Comparison of ENCODE assay signal across 8 worm cellular contexts in the genomic region with DNA sequence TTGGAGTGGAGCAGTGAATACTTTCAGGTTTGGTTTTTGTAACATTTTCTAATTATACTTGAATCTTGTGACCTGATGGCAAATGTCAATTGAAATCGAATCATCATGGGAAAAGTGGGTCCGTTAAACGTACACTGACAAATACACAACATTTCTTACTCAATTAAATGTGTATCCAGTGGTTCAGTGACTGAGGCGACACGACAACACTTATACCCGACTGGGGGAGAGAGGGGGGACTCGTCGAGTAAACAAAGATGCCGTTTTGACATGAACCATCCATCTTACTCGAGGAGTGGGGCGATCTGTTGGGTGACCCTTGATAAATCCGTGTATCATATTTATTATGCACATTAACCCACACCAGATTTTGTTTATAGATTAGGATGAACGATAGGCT.
A peak's percentile ranks its signal among the peaks of the same experiment; 100 is the strongest.
TF ChIP-seq lines count a peak whose summit lies in the region.

No protein-coding gene starts in this region.

TF ChIP-seq in whole organism, L1 larva, 84 proteins besides CTCF, POLR2A, EP300 and RAD21:
- no peak for TF ChIP-seq unc-62 (GFP tag; optimal IDR thresholded peaks at IDR 0.05; lab: Kevin White, UChicago)
- peak; percentile 25 for TF ChIP-seq nhr-71 (tag; optimal IDR thresholded peaks at IDR 0.05; lab: Kevin White, UChicago)
- peak in 1 of 2 experiments; percentile 37 for TF ChIP-seq ztf-11 (tag; optimal IDR thresholded peaks at IDR 0.05; lab: Kevin White, UChicago)
- no peak for TF ChIP-seq unc-98 (GFP tag; IDR thresholded peaks at IDR 0.05; lab: Robert Waterston, UW)
- no peak for TF ChIP-seq lir-3 (tag; optimal IDR thresholded peaks at IDR 0.05; lab: Kevin White, UChicago; ENCODE audit: poor library complexity)
- no peak for TF ChIP-seq efl-1 (optimal IDR thresholded peaks at IDR 0.05; lab: Kevin White, UChicago)
- TF ChIP-seq efl-1 (GFP tag; optimal IDR thresholded peaks at IDR 0.05 in 1 of 2; lab: Kevin White, UChicago), result peak in 1 of 2 experiments; percentile 39
- peak; percentile 46 for TF ChIP-seq dsc-1 (tag; optimal IDR thresholded peaks at IDR 0.05; lab: Kevin White, UChicago)
- TF ChIP-seq vab-15 (tag; optimal IDR thresholded peaks at IDR 0.05; lab: Kevin White, UChicago), result peak; percentile 10
- peak; percentile 33 for TF ChIP-seq lin-14 (GFP tag; optimal IDR thresholded peaks at IDR 0.05; lab: Kevin White, UChicago)
TF ChIP-seq in whole organism, L1 larva: peak in this region for 6.

TF ChIP-seq in whole organism, L2 larva, 48 proteins besides CTCF, POLR2A, EP300 and RAD21:
- TF ChIP-seq sem-4 (tag; optimal IDR thresholded peaks at IDR 0.05; lab: Kevin White, UChicago) (no peak), lsy-2 (tag; optimal IDR thresholded peaks at IDR 0.05; lab: Kevin White, UChicago) (peak in 1 of 2 experiments; percentile 18), blmp-1 (tag; optimal IDR thresholded peaks at IDR 0.05; lab: Kevin White, UChicago; ENCODE audit: insufficient read depth) (no peak), zag-1 (tag; optimal IDR thresholded peaks at IDR 0.05; lab: Kevin White, UChicago) (no peak), dmd-4 (tag; optimal IDR thresholded peaks at IDR 0.05; lab: Kevin White, UChicago) (no peak), mab-5 (tag; optimal IDR thresholded peaks at IDR 0.05; lab: Kevin White, UChicago) (peak; percentile 23), nhr-129 (tag; optimal IDR thresholded peaks at IDR 0.05; lab: Kevin White, UChicago) (peak; percentile 36), elt-3 (tag; optimal IDR thresholded peaks at IDR 0.05; lab: Kevin White, UChicago) (no peak), unc-55 (GFP tag; optimal IDR thresholded peaks at IDR 0.05; lab: Kevin White, UChicago) (no peak)

TF ChIP-seq in whole organism, L3 larva, 47 proteins besides CTCF, POLR2A, EP300 and RAD21:
- TF ChIP-seq lin-39 (tag; optimal IDR thresholded peaks at IDR 0.05; lab: Kevin White, UChicago) (peak; percentile 81), eor-1 (tag; optimal IDR thresholded peaks at IDR 0.05; lab: Kevin White, UChicago) (no peak), ama-1 (optimal IDR thresholded peaks at IDR 0.05; lab: Kevin White, UChicago) (no peak), nhr-28 (tag; optimal IDR thresholded peaks at IDR 0.05; lab: Kevin White, UChicago) (no peak), sea-2 (GFP tag; optimal IDR thresholded peaks at IDR 0.05; lab: Kevin White, UChicago) (no peak), egl-5 (tag; optimal IDR thresholded peaks at IDR 0.05; lab: Kevin White, UChicago) (peak; percentile 90), aly-2 (tag; optimal IDR thresholded peaks at IDR 0.05; lab: Kevin White, UChicago) (no peak), nhr-43 (tag; optimal IDR thresholded peaks at IDR 0.05; lab: Kevin White, UChicago; ENCODE audit: poor library complexity, severe bottlenecking) (no peak), egl-27 (tag; optimal IDR thresholded peaks at IDR 0.05; lab: Kevin White, UChicago) (no peak)

TF ChIP-seq in whole organism, L4 larva, 104 proteins besides CTCF, POLR2A, EP300 and RAD21:
- TF ChIP-seq unc-39 (tag; optimal IDR thresholded peaks at IDR 0.05; lab: Kevin White, UChicago), result no peak
- TF ChIP-seq daf-16 (GFP tag; optimal IDR thresholded peaks at IDR 0.05; lab: Kevin White, UChicago), result peak in 1 of 2 experiments; percentile 87
- no peak for TF ChIP-seq daf-16 (tag; optimal IDR thresholded peaks at IDR 0.05; lab: Kevin White, UChicago)
- 0 out of 2 replicates have a peak, but pooled peaks have one; percentile 13 for TF ChIP-seq hmg-1.1 (GFP tag; IDR thresholded peaks at IDR 0.05; lab: Robert Waterston, UW)

TF ChIP-seq in whole organism, early embryonic, 17 proteins besides CTCF, POLR2A, EP300 and RAD21:
- no peak for TF ChIP-seq B0310.2 (tag; optimal IDR thresholded peaks at IDR 0.05; lab: Kevin White, UChicago)
- TF ChIP-seq hmg-4 (GFP tag; optimal IDR thresholded peaks at IDR 0.05; lab: Kevin White, UChicago), result peak; percentile 29
- no peak for TF ChIP-seq scrt-1 (GFP tag; IDR thresholded peaks at IDR 0.05; lab: Robert Waterston, UW)

TF ChIP-seq in whole organism, late embryonic, 69 proteins besides CTCF, POLR2A, EP300 and RAD21:
- peak; percentile 54 for TF ChIP-seq unc-42 (tag; optimal IDR thresholded peaks at IDR 0.05; lab: Kevin White, UChicago)
- TF ChIP-seq tbx-2 (tag; optimal IDR thresholded peaks at IDR 0.05; lab: Kevin White, UChicago), result peak; percentile 29
- TF ChIP-seq unc-55 (GFP tag; optimal IDR thresholded peaks at IDR 0.05; lab: Kevin White, UChicago), result peak; percentile 54
- TF ChIP-seq hlh-6 (tag; optimal IDR thresholded peaks at IDR 0.05; lab: Kevin White, UChicago), result no peak

TF ChIP-seq in whole organism, midembryonic, 9 proteins besides CTCF, POLR2A, EP300 and RAD21:
- no peak for TF ChIP-seq ref-1 (GFP tag; conservative IDR thresholded peaks at IDR 0.05; lab: Robert Waterston, UW)
- no peak for TF ChIP-seq klf-2 (GFP tag; conservative IDR thresholded peaks at IDR 0.05; lab: Robert Waterston, UW)
- TF ChIP-seq cog-1 (tag; optimal IDR thresholded peaks at IDR 0.05; lab: Kevin White, UChicago), result peak; percentile 73
- TF ChIP-seq med-1 (GFP tag; optimal IDR thresholded peaks at IDR 0.05; lab: Kevin White, UChicago; ENCODE audit: insufficient read depth), result no peak
- no peak for TF ChIP-seq T22C8.4 (GFP tag; IDR thresholded peaks at IDR 0.05; lab: Robert Waterston, UW)
- TF ChIP-seq flt-1 (GFP tag; IDR thresholded peaks at IDR 0.05; lab: Robert Waterston, UW), result 0 out of 2 replicates have a peak, but pooled peaks have one; percentile 13

TF ChIP-seq in whole organism, mixed stage, embryonic, 35 proteins besides CTCF, POLR2A, EP300 and RAD21:
- TF ChIP-seq M03D4.4 (tag; optimal IDR thresholded peaks at IDR 0.05; lab: Kevin White, UChicago), result no peak
- TF ChIP-seq mep-1 (tag; optimal IDR thresholded peaks at IDR 0.05; lab: Kevin White, UChicago), result peak; percentile 30
- TF ChIP-seq pha-4 (tag; optimal IDR thresholded peaks at IDR 0.05; lab: Kevin White, UChicago), result peak; percentile 43
- peak; percentile 88 for TF ChIP-seq unc-62 (GFP tag; optimal IDR thresholded peaks at IDR 0.05; lab: Kevin White, UChicago)
- TF ChIP-seq cnd-1 (tag; optimal IDR thresholded peaks at IDR 0.05; lab: Kevin White, UChicago), result no peak
- peak; percentile 4 for TF ChIP-seq unc-120 (tag; optimal IDR thresholded peaks at IDR 0.05; lab: Kevin White, UChicago; ENCODE audit: poor library complexity, severe bottlenecking)
- peak; percentile 87 for TF ChIP-seq ces-1 (GFP tag; optimal IDR thresholded peaks at IDR 0.05; lab: Kevin White, UChicago)
